Worm (Caenorhabditis elegans): Measurements from ENCODE around the gene mltn-9.

DNA sequence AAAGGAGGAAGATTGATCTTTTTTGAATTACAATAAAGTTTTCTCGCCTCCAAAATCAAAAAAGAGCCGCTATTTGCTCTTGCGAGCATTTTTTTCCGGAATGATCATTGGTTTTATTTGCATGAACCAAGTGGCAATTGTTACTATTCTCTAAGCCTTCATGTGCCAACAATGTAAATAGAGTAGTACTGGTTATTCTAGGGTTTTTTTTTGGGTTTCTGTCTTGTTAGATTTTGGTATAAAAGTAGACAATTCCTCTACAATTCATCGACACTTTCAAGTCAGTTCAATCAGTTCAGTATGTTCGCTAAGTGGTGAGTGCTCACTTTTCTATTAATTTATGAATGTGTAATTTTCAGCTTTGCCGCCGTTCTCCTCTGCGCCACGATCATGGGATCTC lies 37.8 kb upstream of the mltn-9 start, which contains the start of gene nspb-7:
- TF ChIP-seq ama-1 (optimal IDR thresholded peaks at IDR 0.05): no peak
- TF ChIP-seq ets-7 (tag; optimal IDR thresholded peaks at IDR 0.05): no peak
- TF ChIP-seq ceh-36 (tag; optimal IDR thresholded peaks at IDR 0.05): no peak
- no peak for TF ChIP-seq hnd-1 (tag; optimal IDR thresholded peaks at IDR 0.05)
- TF ChIP-seq tbx-37 (GFP tag; conservative IDR thresholded peaks at IDR 0.05): no peak
- TF ChIP-seq hmbx-1 (tag; optimal IDR thresholded peaks at IDR 0.05): no peak
- no peak for TF ChIP-seq B0310.2 (tag; optimal IDR thresholded peaks at IDR 0.05)
- TF ChIP-seq ceh-13 (GFP tag; optimal IDR thresholded peaks at IDR 0.05): no peak
- TF ChIP-seq pes-1 (GFP tag; IDR thresholded peaks at IDR 0.05): no peak
- no peak for TF ChIP-seq flt-1 (GFP tag; IDR thresholded peaks at IDR 0.05)
- TF ChIP-seq scrt-1 (GFP tag; IDR thresholded peaks at IDR 0.05): no peak
- TF ChIP-seq tra-4 (tag; optimal IDR thresholded peaks at IDR 0.05): no peak
- TF ChIP-seq hmg-4 (GFP tag; optimal IDR thresholded peaks at IDR 0.05): no peak
